Worm (Caenorhabditis elegans) whole organism, midembryonic: Measurements from ENCODE around the gene C18H7.4.

Source experiments
- T22C8.4 ChIP-seq: fragments of 200-800 bp; sonication (Bioruptor generic); IDR thresholded peaks from 2 replicates; pipeline ENCODE4 v1.3.6; 2022; ENCODE audit warnings: missing genetic modification characterization, missing compliant biosample characterization
- cog-1 ChIP-seq: sonication (generic microtip); optimal IDR thresholded peaks from 2 replicates; lab custom pipeline; 2016; ENCODE audit warnings: missing genetic modification characterization, missing compliant biosample characterization
- flt-1 ChIP-seq: fragments of 200-800 bp; sonication (Bioruptor generic); IDR thresholded peaks from 2 replicates; pipeline ENCODE4 v1.3.6; 2022; ENCODE audit warnings: missing genetic modification characterization, missing compliant biosample characterization
- klf-2 ChIP-seq: fragments of 200-800 bp; sonication (Bioruptor generic); conservative IDR thresholded peaks from 2 replicates; pipeline ENCODE4 v1.3.6; 2022; ENCODE audit warnings: missing genetic modification reagents, missing genetic modification characterization, missing compliant biosample characterization
- med-1 ChIP-seq: sonication (generic microtip); optimal IDR thresholded peaks from 2 replicates; lab custom pipeline; 2017; ENCODE audit warnings: missing genetic modification characterization, mild to moderate bottlenecking, missing compliant biosample characterization, antibody characterized with exemption, missing genetic modification reagents; ENCODE audit not compliant: insufficient read depth
- ref-1 ChIP-seq: fragments of 200-800 bp; sonication (Bioruptor generic); conservative IDR thresholded peaks from 2 replicates; pipeline ENCODE4 v1.3.6; 2022; ENCODE audit warnings: missing genetic modification reagents, missing genetic modification characterization, missing compliant biosample characterization
- tab-1 ChIP-seq: fragments of 200-800 bp; sonication (Bioruptor generic); IDR thresholded peaks from 2 replicates; pipeline ENCODE4 v1.3.6; 2022; ENCODE audit warnings: missing genetic modification characterization, missing compliant biosample characterization
- ztf-23 ChIP-seq: fragments of 200-800 bp; sonication (Bioruptor generic); IDR thresholded peaks from 2 replicates; pipeline ENCODE4 v1.3.6; 2022; ENCODE audit warnings: missing genetic modification reagents, missing genetic modification characterization, missing compliant biosample characterization
- ztf-29 ChIP-seq: fragments of 200-800 bp; sonication (Bioruptor generic); IDR thresholded peaks from 2 replicates; pipeline ENCODE4 v1.3.6; 2022; ENCODE audit warnings: missing genetic modification reagents, missing genetic modification characterization, missing compliant biosample characterization

DNA sequence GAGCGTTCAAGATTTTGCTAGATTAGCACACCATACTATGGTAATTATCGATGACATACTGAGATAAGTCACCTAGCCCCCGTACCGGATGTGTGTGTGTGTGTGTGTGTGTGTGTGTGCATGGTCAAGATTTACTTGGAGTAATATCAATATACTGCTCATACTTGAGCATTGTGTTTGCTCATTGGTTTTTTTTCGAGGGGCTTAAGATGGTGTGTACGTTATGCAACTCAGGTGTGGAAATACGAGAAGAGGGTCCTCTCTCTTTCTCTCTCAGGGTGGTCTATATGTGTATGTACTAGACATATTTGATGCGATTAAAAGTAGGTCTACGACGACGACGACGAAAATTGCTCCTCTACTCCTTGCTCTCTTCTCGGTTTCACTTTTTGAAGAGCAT, 32.8 kb upstream of the C18H7.4 start:
- TF ChIP-seq T22C8.4 (GFP tag; lab: Robert Waterston, UW) (no peak), ztf-23 (GFP tag; lab: Robert Waterston, UW) (no peak), flt-1 (GFP tag; lab: Robert Waterston, UW) (no peak), cog-1 (no peak), med-1 (GFP tag; lab: Kevin White, UChicago) (no peak), klf-2 (GFP tag; lab: Robert Waterston, UW) (no peak), tab-1 (no peak), ztf-29 (GFP tag; lab: Robert Waterston, UW) (no peak), ref-1 (GFP tag; lab: Robert Waterston, UW) (no peak)
